Worm (Caenorhabditis elegans) whole organism, young adult: ENCODE measurements around the gene Y15E3A.3.

Experiments used
- bed-1 ChIP-seq: fragments of 200-800 bp; sonication (Bioruptor generic); IDR thresholded peaks from 2 replicates; pipeline ENCODE4 v1.3.6; 2022; ENCODE audit warnings: missing genetic modification reagents, missing genetic modification characterization, missing compliant biosample characterization
- bed-2 ChIP-seq: fragments of 200-800 bp; sonication (Bioruptor generic); IDR thresholded peaks from 2 replicates; pipeline ENCODE4 v1.3.6; 2022; ENCODE audit warnings: missing genetic modification reagents, missing genetic modification characterization, missing compliant biosample characterization
- dpl-1 ChIP-seq: fragments of 150-350 bp; optimal IDR thresholded peaks from 2 replicates; lab custom pipeline; 2014; ENCODE audit warnings: missing biosample characterization, missing genetic modification reagents, missing genetic modification characterization
- hmg-1.2 ChIP-seq: fragments of 200-800 bp; sonication (Bioruptor generic); IDR thresholded peaks from 2 replicates; pipeline ENCODE4 v1.3.6; 2022; ENCODE audit warnings: missing genetic modification reagents, missing genetic modification characterization, missing compliant biosample characterization
- let-607 ChIP-seq, 2 experiments: fragments of 200-800 bp in 1 of 2; sonication (Bioruptor generic) in 1 of 2; sonication (generic microtip) in 1 of 2; optimal IDR thresholded peaks; 2 replicates each; lab custom pipeline; 2016 to 2018; ENCODE audit warnings: mild to moderate bottlenecking in 2 of 2, missing compliant biosample characterization in 2 of 2, missing genetic modification characterization in 2 of 2, moderate library complexity in 2 of 2, missing genotype in 1 of 2
- madf-10 ChIP-seq: sonication (generic microtip); optimal IDR thresholded peaks from 2 replicates; lab custom pipeline; 2016; ENCODE audit warnings: mild to moderate bottlenecking, missing genetic modification characterization, missing compliant biosample characterization
- nfya-2 ChIP-seq: fragments of 200-800 bp; sonication (Bioruptor generic); IDR thresholded peaks from 2 replicates; pipeline ENCODE4 v1.3.6; 2022; ENCODE audit warnings: missing genetic modification reagents, missing genetic modification characterization, missing compliant biosample characterization
- nhr-80 ChIP-seq: sonication (generic microtip); optimal IDR thresholded peaks from 2 replicates; lab custom pipeline; 2016; ENCODE audit warnings: missing genetic modification characterization, missing compliant biosample characterization
- pha-4 ChIP-seq: fragments of 150-350 bp; sonication (generic microtip); optimal IDR thresholded peaks from 2 replicates; lab custom pipeline; 2014; ENCODE audit warnings: missing biosample characterization, missing genetic modification reagents, missing genetic modification characterization
- sea-2 ChIP-seq: fragments of 200-800 bp; sonication (Bioruptor generic); IDR thresholded peaks from 2 replicates; pipeline ENCODE4 v1.3.6; 2022; ENCODE audit warnings: missing genetic modification characterization, missing compliant biosample characterization

- TF ChIP-seq hmg-1.2 (no peak), nhr-80 (tag; lab: Kevin White, UChicago) (no peak), bed-2 (no peak), sea-2 (no peak), pha-4 (tag; lab: Kevin White, UChicago) (no peak), dpl-1 (GFP tag; lab: Kevin White, UChicago) (no peak), madf-10 (tag; lab: Kevin White, UChicago) (no peak), nfya-2 (GFP tag; lab: Robert Waterston, UW) (no peak), let-607 (tag; optimal IDR thresholded peaks at IDR 0.05; lab: Kevin White, UChicago) (no peak), bed-1 (GFP tag; lab: Robert Waterston, UW) (no peak)
These were observed 40.1 kb downstream of the Y15E3A.3 start for ce11 chrX:15285554-15285953.
